Fruit fly (Drosophila melanogaster): ENCODE measurements around the gene CG14659.

The CG14659 gene

DNA sequence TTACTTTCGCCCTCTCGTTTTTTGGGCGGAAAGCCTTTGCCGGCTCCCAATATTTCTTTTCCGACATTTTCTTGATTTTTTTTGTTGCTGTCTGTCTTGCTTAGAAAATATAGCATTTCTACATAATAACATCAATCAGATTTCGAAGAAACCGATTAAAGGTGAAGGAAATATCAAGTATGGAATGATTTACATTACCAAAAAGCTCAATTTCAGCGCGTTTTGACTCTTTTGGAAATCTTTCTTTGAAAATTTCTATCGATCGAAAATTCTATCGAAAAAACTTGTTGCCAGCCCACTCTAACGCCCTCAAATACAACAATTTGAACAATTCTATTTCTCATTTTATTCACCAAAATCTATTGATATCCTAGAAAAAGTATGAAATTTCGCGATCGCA is at the start of gene CG14659:
Gene CG14659, minus strand, starts transcription at position 101 of the 400 bp plus-strand sequence.
- TF ChIP-seq pan (optimal IDR thresholded peaks at IDR 0.05) (no peak), usp (GFP tag; optimal IDR thresholded peaks at IDR 0.05) (no peak), psq (optimal IDR thresholded peaks at IDR 0.05) (no peak), CG8478 (optimal IDR thresholded peaks at IDR 0.05) (no peak), Dll (optimal IDR thresholded peaks at IDR 0.05) (no peak), EcR (GFP tag; optimal IDR thresholded peaks at IDR 0.05) (no peak)

dm6 chr3R:4878433-4878832 is 47.3 kb upstream of the CG14659 start, which contains the start of gene laf:
Gene laf, minus strand, starts transcription at chr3R:4878533.
- TF ChIP-seq CG8478 (optimal IDR thresholded peaks at IDR 0.05), result no peak
- no peak for TF ChIP-seq psq (optimal IDR thresholded peaks at IDR 0.05)
- TF ChIP-seq EcR (GFP tag; optimal IDR thresholded peaks at IDR 0.05), result no peak
- no peak for TF ChIP-seq Dll (optimal IDR thresholded peaks at IDR 0.05)
- no peak for TF ChIP-seq pan (optimal IDR thresholded peaks at IDR 0.05)
- no peak for TF ChIP-seq usp (GFP tag; optimal IDR thresholded peaks at IDR 0.05)

dm6 chr3R:4873756-4874155 is 42.7 kb upstream of the CG14659 start:
- TF ChIP-seq EcR (GFP tag; optimal IDR thresholded peaks at IDR 0.05), result no peak
- TF ChIP-seq CG8478 (optimal IDR thresholded peaks at IDR 0.05), result no peak
- TF ChIP-seq usp (GFP tag; optimal IDR thresholded peaks at IDR 0.05), result no peak
- TF ChIP-seq Dll (optimal IDR thresholded peaks at IDR 0.05), result no peak
- no peak for TF ChIP-seq pan (optimal IDR thresholded peaks at IDR 0.05)
- TF ChIP-seq psq (optimal IDR thresholded peaks at IDR 0.05), result no peak

- TF ChIP-seq CG8478 (optimal IDR thresholded peaks at IDR 0.05) (no peak), usp (GFP tag; optimal IDR thresholded peaks at IDR 0.05) (no peak), EcR (GFP tag; optimal IDR thresholded peaks at IDR 0.05) (no peak), Dll (optimal IDR thresholded peaks at IDR 0.05) (no peak), psq (optimal IDR thresholded peaks at IDR 0.05) (no peak), pan (optimal IDR thresholded peaks at IDR 0.05) (no peak)
Observed at dm6 chr3R:4868663-4869225, 37.6 kb upstream of the CG14659 start.

- TF ChIP-seq Dll (optimal IDR thresholded peaks at IDR 0.05) (no peak), usp (GFP tag; optimal IDR thresholded peaks at IDR 0.05) (no peak), EcR (GFP tag; optimal IDR thresholded peaks at IDR 0.05) (no peak), pan (optimal IDR thresholded peaks at IDR 0.05) (no peak), CG8478 (optimal IDR thresholded peaks at IDR 0.05) (no peak), psq (optimal IDR thresholded peaks at IDR 0.05) (no peak)
Observed at dm6 chr3R:4866916-4867315, 35.8 kb upstream of the CG14659 start.

dm6 chr3R:4866073-4866472 is 35.0 kb upstream of the CG14659 start:
- TF ChIP-seq CG8478 (optimal IDR thresholded peaks at IDR 0.05) (no peak), EcR (GFP tag; optimal IDR thresholded peaks at IDR 0.05) (no peak), Dll (optimal IDR thresholded peaks at IDR 0.05) (no peak), usp (GFP tag; optimal IDR thresholded peaks at IDR 0.05) (no peak), psq (optimal IDR thresholded peaks at IDR 0.05) (no peak), pan (optimal IDR thresholded peaks at IDR 0.05) (no peak)

DNA sequence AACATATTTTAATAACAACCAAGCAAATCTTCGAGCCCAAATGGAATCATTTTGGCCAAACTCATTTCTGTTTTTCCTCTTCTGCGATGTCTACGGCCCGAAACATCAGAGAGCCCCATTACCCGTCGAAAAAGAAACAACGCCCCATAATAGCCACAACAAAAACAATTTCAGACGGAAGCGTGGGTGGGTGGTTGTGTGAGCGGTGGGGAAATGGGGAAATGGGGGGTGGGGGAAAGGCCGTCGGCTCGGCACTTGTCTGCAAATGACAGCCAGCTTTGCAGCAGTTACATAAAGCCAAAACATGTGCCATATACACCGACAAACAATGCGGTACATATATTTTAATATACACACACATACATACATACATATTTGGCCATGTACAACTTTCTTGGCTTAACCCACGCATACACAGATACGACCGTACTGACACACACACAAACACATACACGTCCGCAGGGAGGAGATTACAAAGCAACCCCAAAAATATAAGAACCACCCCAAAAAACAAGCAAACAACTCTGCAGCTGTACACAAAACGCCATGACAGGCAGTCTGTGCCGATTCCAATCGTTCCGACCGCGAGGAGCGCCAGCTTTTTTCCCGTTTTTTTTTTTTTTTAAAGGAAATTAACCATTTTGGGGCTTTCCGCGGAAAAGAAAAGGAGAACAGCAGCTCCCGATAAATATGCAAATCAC is 34.0 kb upstream of the CG14659 start:
- no peak for TF ChIP-seq Dll (optimal IDR thresholded peaks at IDR 0.05)
- no peak for TF ChIP-seq CG8478 (optimal IDR thresholded peaks at IDR 0.05)
- no peak for TF ChIP-seq psq (optimal IDR thresholded peaks at IDR 0.05)
- TF ChIP-seq EcR (GFP tag; optimal IDR thresholded peaks at IDR 0.05), result no peak
- TF ChIP-seq pan (optimal IDR thresholded peaks at IDR 0.05), result no peak
- no peak for TF ChIP-seq usp (GFP tag; optimal IDR thresholded peaks at IDR 0.05)

DNA sequence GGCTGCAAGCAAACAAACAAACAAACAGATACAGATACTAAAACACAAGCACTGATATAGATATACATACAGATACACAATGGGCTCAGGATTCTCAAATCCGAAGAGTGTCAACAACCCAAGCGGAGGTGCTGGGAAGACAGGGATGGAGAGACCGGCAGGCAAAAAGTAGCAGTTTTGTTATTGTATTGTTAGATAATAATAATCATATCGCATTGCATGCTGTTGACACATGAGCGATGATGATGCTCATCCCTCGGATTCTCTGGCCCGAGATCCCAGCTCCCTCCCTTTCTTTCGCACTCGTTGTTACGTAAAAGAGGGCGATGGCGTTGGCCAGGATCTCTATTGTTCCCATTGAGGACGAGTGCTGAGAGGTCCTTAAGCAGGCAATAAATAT is 32.7 kb upstream of the CG14659 start:
- TF ChIP-seq usp (GFP tag; optimal IDR thresholded peaks at IDR 0.05) (no peak), EcR (GFP tag; optimal IDR thresholded peaks at IDR 0.05) (no peak), Dll (optimal IDR thresholded peaks at IDR 0.05) (no peak), psq (optimal IDR thresholded peaks at IDR 0.05) (no peak), pan (optimal IDR thresholded peaks at IDR 0.05) (no peak), CG8478 (optimal IDR thresholded peaks at IDR 0.05) (no peak)

dm6 chr3R:4861144-4861543 is 30.0 kb upstream of the CG14659 start:
- TF ChIP-seq usp (GFP tag; optimal IDR thresholded peaks at IDR 0.05) (no peak), Dll (optimal IDR thresholded peaks at IDR 0.05) (no peak), pan (optimal IDR thresholded peaks at IDR 0.05) (no peak), CG8478 (optimal IDR thresholded peaks at IDR 0.05) (no peak), EcR (GFP tag; optimal IDR thresholded peaks at IDR 0.05) (no peak), psq (optimal IDR thresholded peaks at IDR 0.05) (no peak)

DNA sequence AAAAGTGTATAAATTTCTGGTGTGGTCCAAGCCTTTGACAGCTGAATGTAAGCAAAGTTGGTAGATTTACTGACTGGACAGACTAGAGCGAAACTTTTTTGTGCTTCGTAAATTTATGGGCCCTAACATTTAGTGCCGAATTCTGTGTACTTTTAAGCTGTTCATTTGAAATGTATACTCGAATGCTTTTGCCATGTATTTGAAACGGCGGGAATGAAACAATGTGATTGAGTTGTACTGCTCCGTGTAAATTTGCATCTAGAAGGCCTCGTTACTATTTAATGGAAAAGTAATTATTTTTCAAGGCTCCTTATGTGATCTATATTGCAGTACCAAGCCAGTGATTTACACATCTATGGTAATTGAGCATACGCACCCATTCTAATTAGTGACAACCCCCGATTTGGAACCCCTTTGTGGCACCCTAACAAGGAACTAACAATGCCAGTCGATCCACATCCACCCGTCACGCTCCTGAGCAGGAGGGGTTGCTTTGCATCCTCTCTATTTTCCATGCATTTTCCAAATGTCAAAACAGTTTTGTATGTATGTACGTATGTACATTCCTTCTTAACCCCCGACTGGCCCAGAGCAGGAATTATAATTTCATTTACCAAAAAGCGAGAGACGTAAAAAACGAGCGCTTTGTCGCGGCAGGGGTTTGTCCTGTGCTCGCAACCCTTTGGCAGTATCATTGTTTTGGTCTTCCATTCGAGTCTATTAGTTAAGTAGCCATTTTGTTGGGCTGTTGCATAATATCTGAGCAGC is 27.6 kb upstream of the CG14659 start:
- TF ChIP-seq psq (optimal IDR thresholded peaks at IDR 0.05), result no peak
- no peak for TF ChIP-seq usp (GFP tag; optimal IDR thresholded peaks at IDR 0.05)
- TF ChIP-seq pan (optimal IDR thresholded peaks at IDR 0.05), result no peak
- no peak for TF ChIP-seq EcR (GFP tag; optimal IDR thresholded peaks at IDR 0.05)
- no peak for TF ChIP-seq CG8478 (optimal IDR thresholded peaks at IDR 0.05)
- TF ChIP-seq Dll (optimal IDR thresholded peaks at IDR 0.05), result no peak

dm6 chr3R:4858018-4858417 is 26.9 kb upstream of the CG14659 start:
- TF ChIP-seq psq (optimal IDR thresholded peaks at IDR 0.05) (no peak), pan (optimal IDR thresholded peaks at IDR 0.05) (no peak), usp (GFP tag; optimal IDR thresholded peaks at IDR 0.05) (no peak), EcR (GFP tag; optimal IDR thresholded peaks at IDR 0.05) (no peak), Dll (optimal IDR thresholded peaks at IDR 0.05) (no peak), CG8478 (optimal IDR thresholded peaks at IDR 0.05) (no peak)

DNA sequence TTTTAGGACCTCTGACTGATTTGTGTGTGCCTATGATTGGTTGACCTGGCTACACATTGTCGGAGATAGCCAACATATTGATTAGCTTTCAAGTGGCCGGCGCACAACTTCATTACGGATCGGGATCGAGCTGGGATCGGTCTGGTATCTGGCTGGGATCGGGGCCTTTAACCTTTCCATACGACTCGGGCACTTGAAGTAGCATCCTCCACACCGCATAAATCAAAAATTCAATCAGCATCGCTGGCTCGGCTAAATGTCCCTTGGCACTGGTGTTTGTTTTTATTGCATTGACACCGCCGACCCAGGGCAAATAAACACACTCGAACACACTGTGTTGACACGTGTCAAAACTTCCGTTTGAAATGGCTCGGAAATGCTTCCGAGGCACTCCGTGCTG is 24.6 kb upstream of the CG14659 start:
- no peak for TF ChIP-seq CG8478 (optimal IDR thresholded peaks at IDR 0.05)
- TF ChIP-seq EcR (GFP tag; optimal IDR thresholded peaks at IDR 0.05), result no peak
- TF ChIP-seq Dll (optimal IDR thresholded peaks at IDR 0.05), result no peak
- no peak for TF ChIP-seq usp (GFP tag; optimal IDR thresholded peaks at IDR 0.05)
- TF ChIP-seq pan (optimal IDR thresholded peaks at IDR 0.05), result no peak
- no peak for TF ChIP-seq psq (optimal IDR thresholded peaks at IDR 0.05)
